Worm (Caenorhabditis elegans) whole organism, L3 larva: ENCODE measurements around the gene nas-20.
A peak's percentile ranks its signal among the peaks of the same experiment; 100 is the strongest.

Source experiments
- ZK546.5 ChIP-seq: sonication (generic microtip); optimal IDR thresholded peaks from 2 replicates; lab custom pipeline; 2017; ENCODE audit warnings: missing biosample characterization, missing genetic modification characterization
- aly-2 ChIP-seq: fragments of 150-350 bp; optimal IDR thresholded peaks from 2 replicates; lab custom pipeline; 2014; ENCODE audit warnings: missing biosample characterization, missing genetic modification characterization
- ama-1 ChIP-seq: fragments of 150-350 bp; optimal IDR thresholded peaks from 2 replicates; lab custom pipeline; 2018
- ceh-16 ChIP-seq: sonication (generic microtip); optimal IDR thresholded peaks from 2 replicates; lab custom pipeline; 2017; ENCODE audit warnings: missing biosample characterization, missing genetic modification characterization
- ceh-28 ChIP-seq: fragments of 150-350 bp; optimal IDR thresholded peaks from 2 replicates; lab custom pipeline; 2014; ENCODE audit warnings: missing biosample characterization, missing genetic modification reagents, missing genetic modification characterization
- ceh-9 ChIP-seq: sonication (generic microtip); optimal IDR thresholded peaks from 2 replicates; lab custom pipeline; 2018; ENCODE audit warnings: missing biosample characterization, missing genetic modification characterization
- egl-27 ChIP-seq: sonication (generic microtip); optimal IDR thresholded peaks from 4 replicates; lab custom pipeline; 2017; ENCODE audit warnings: missing biosample characterization, missing genetic modification reagents, missing genetic modification characterization
- elt-1 ChIP-seq: fragments of 150-350 bp; optimal IDR thresholded peaks from 2 replicates; lab custom pipeline; 2014; ENCODE audit warnings: missing biosample characterization, missing genetic modification characterization
- elt-2 ChIP-seq: sonication (generic microtip); optimal IDR thresholded peaks from 2 replicates; lab custom pipeline; 2016; ENCODE audit warnings: missing genetic modification reagents, mild to moderate bottlenecking, missing genetic modification characterization, missing compliant biosample characterization
- eor-1 ChIP-seq, 2 experiments: fragments of 150-350 bp; optimal IDR thresholded peaks; 2 replicates each; lab custom pipeline; 2014 to 2018; ENCODE audit warnings: missing biosample characterization in 2 of 2, missing genetic modification characterization in 2 of 2
- fkh-2 ChIP-seq: fragments of 150-350 bp; optimal IDR thresholded peaks from 2 replicates; lab custom pipeline; 2014; ENCODE audit warnings: missing biosample characterization, missing genetic modification reagents, missing genetic modification characterization
- hmg-11 ChIP-seq: sonication (generic microtip); optimal IDR thresholded peaks from 2 replicates; lab custom pipeline; 2016; ENCODE audit warnings: missing genetic modification characterization, missing compliant biosample characterization
- jun-1 ChIP-seq: fragments of 150-350 bp; optimal IDR thresholded peaks from 2 replicates; lab custom pipeline; 2014; ENCODE audit warnings: missing biosample characterization, missing genetic modification reagents, missing genetic modification characterization
- lin-15B ChIP-seq: fragments of 150-350 bp; optimal IDR thresholded peaks from 2 replicates; lab custom pipeline; 2014; ENCODE audit warnings: missing biosample characterization, missing genetic modification characterization
- lsy-12 ChIP-seq: sonication (generic microtip); optimal IDR thresholded peaks from 2 replicates; lab custom pipeline; 2016; ENCODE audit warnings: mild to moderate bottlenecking, missing genetic modification characterization, missing compliant biosample characterization
- mdl-1 ChIP-seq: fragments of 150-350 bp; optimal IDR thresholded peaks from 2 replicates; lab custom pipeline; 2014; ENCODE audit warnings: missing biosample characterization, missing genetic modification characterization
- mml-1 ChIP-seq: fragments of 150-350 bp; sonication (generic microtip); optimal IDR thresholded peaks from 3 replicates; lab custom pipeline; 2014; ENCODE audit warnings: missing biosample characterization, missing genetic modification characterization
- nhr-11 ChIP-seq: fragments of 150-350 bp; optimal IDR thresholded peaks from 2 replicates; lab custom pipeline; 2014; ENCODE audit warnings: missing biosample characterization, missing genetic modification characterization
- nhr-12 ChIP-seq: fragments of 150-350 bp; optimal IDR thresholded peaks from 2 replicates; lab custom pipeline; 2014; ENCODE audit warnings: missing biosample characterization, missing genetic modification characterization
- nhr-23 ChIP-seq: fragments of 150-350 bp; optimal IDR thresholded peaks from 2 replicates; lab custom pipeline; 2014; ENCODE audit warnings: missing biosample characterization, missing genetic modification reagents, missing genetic modification characterization
- nhr-28 ChIP-seq: fragments of 150-350 bp; optimal IDR thresholded peaks from 2 replicates; lab custom pipeline; 2014; ENCODE audit warnings: missing biosample characterization, missing genetic modification characterization
- nhr-43 ChIP-seq: sonication (generic microtip); optimal IDR thresholded peaks from 2 replicates; lab custom pipeline; 2016; ENCODE audit warnings: mild to moderate bottlenecking, missing genetic modification characterization, missing compliant biosample characterization; ENCODE audit not compliant: poor library complexity, severe bottlenecking
- nhr-67 ChIP-seq: fragments of 150-350 bp; optimal IDR thresholded peaks from 2 replicates; lab custom pipeline; 2014; ENCODE audit warnings: missing biosample characterization, missing genetic modification characterization
- nhr-76 ChIP-seq: fragments of 150-350 bp; sonication (generic microtip); optimal IDR thresholded peaks from 5 replicates; lab custom pipeline; 2014; ENCODE audit warnings: missing biosample characterization, missing genetic modification characterization
- nhr-77 ChIP-seq: fragments of 150-350 bp; optimal IDR thresholded peaks from 2 replicates; lab custom pipeline; 2014; ENCODE audit warnings: missing biosample characterization, missing genetic modification characterization
- pha-4 ChIP-seq: fragments of 150-350 bp; optimal IDR thresholded peaks from 2 replicates; lab custom pipeline; 2014; ENCODE audit warnings: missing biosample characterization, missing genetic modification reagents, missing genetic modification characterization
- pqm-1 ChIP-seq: fragments of 150-350 bp; optimal IDR thresholded peaks from 2 replicates; lab custom pipeline; 2017; ENCODE audit warnings: missing biosample characterization, missing genetic modification characterization, inconsistent platforms
- sea-2 ChIP-seq: fragments of 150-350 bp; sonication (generic microtip); optimal IDR thresholded peaks from 4 replicates; lab custom pipeline; 2014; ENCODE audit warnings: missing biosample characterization, missing genetic modification reagents, missing genetic modification characterization
- snpc-4 ChIP-seq: fragments of 150-350 bp; optimal IDR thresholded peaks from 2 replicates; lab custom pipeline; 2014; ENCODE audit warnings: missing biosample characterization, missing genetic modification characterization
- unc-39 ChIP-seq: sonication (generic microtip); optimal IDR thresholded peaks from 4 replicates; lab custom pipeline; 2017; ENCODE audit warnings: missing biosample characterization, missing genetic modification characterization
- unc-62 ChIP-seq: fragments of 150-350 bp; sonication (generic microtip); optimal IDR thresholded peaks from 4 replicates; lab custom pipeline; 2014; ENCODE audit warnings: missing biosample characterization, missing genetic modification reagents, missing genetic modification characterization
- zag-1 ChIP-seq: fragments of 150-350 bp; optimal IDR thresholded peaks from 2 replicates; lab custom pipeline; 2014; ENCODE audit warnings: missing biosample characterization, missing genetic modification characterization
- ztf-11 ChIP-seq: fragments of 150-350 bp; optimal IDR thresholded peaks from 2 replicates; lab custom pipeline; 2014; ENCODE audit warnings: missing biosample characterization, missing genetic modification characterization

Gene nas-20

DNA sequence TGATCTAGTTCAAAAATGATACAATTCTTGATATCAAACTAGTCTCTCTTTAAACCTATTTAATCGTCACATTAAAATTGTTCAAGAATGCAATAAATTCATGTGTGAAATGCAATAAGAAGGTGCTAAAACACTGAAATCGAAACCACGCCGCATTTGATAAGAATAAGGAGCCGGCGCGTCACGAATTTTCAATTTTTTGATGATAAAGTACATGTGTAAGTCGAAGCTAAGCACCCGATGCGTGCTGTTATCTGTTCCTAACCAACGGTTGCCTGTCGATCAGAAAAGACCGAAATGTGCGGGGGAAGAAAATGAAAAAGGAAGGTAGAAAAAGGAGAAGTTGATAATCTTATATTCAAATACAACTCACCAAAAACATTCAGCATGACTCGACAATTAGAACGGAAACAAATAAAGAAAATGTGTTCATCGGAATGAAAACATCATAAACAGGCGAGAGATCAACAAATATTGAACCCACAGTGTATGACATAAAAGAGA is 1.8 kb downstream of the nas-20 start, which contains the start of gene aat-6:
TSS of gene aat-6 (minus strand) at position 454 of the 504 bp plus-strand sequence.
- TF ChIP-seq mdl-1: no peak
- TF ChIP-seq aly-2 (tag; lab: Kevin White, UChicago): no peak
- no peak for TF ChIP-seq lsy-12 (tag; lab: Kevin White, UChicago)
- TF ChIP-seq elt-2 (tag; lab: Kevin White, UChicago): peak; percentile 97
- no peak for TF ChIP-seq nhr-11 (tag; lab: Kevin White, UChicago)
- peak; percentile 37 for TF ChIP-seq jun-1 (tag; lab: Kevin White, UChicago)
- TF ChIP-seq ceh-9 (tag; lab: Kevin White, UChicago): no peak
- peak; percentile 86 for TF ChIP-seq pqm-1

DNA sequence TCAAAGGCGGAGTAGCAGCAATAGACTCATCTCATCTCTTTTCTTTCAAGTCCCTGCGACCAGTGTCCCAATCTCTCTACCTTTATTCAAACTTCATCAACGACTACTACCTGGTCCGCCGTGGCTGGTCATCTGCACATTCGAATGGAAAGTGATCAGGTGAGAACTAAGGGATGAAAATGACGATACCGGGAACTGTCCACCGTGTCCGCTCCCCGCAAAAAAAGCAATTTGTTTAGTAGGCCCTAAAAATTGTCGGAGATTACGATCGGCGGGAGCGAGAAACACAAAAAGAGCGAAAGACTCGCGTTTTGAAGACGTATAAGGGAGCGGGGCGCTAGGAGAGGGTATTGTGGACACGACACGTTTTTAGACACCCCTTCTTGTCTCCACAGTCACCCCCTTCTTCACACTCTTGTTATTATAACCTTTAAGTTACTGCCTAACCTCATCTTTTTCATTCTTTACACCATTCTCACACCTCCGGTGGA is 9.1 kb downstream of the nas-20 start, which contains the start of gene zipt-16:
TSS of gene zipt-16 (plus strand) at position 51 of the 491 bp plus-strand sequence.
- TF ChIP-seq zag-1 (tag; lab: Kevin White, UChicago): no peak
- no peak for TF ChIP-seq lin-15B (tag; lab: Kevin White, UChicago)
- no peak for TF ChIP-seq pqm-1
- TF ChIP-seq hmg-11 (tag; lab: Kevin White, UChicago): no peak
- peak; percentile 13 for TF ChIP-seq elt-1 (tag; lab: Kevin White, UChicago)
- TF ChIP-seq, all 47 proteins: peak for 1

DNA sequence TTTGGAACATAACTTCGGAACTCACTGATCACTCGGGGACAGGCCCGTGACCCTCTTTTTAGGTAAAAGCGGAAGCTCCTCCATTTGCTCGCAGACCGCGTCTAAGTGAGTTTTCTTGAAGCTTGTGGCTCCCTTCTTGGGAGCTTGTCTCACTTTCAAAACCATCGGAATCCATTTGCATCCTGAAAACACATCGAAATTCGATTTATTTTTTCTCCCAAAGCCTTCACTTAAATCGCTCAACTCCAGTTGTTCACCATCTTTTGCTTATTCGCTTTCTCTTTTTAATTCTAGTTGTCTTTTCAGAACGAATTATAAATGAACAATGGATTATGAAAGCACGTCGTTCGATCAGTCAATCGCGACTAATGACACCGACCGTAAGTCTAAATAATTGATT is 12.9 kb downstream of the nas-20 start, which contains the start of gene T11F9.1:
TSS of gene T11F9.1 (plus strand) at position 301 of the 400 bp plus-strand sequence.
- TF ChIP-seq elt-2 (tag; lab: Kevin White, UChicago) (no peak), ceh-28 (no peak), sea-2 (GFP tag; lab: Kevin White, UChicago) (no peak), nhr-77 (no peak), lsy-12 (tag; lab: Kevin White, UChicago) (no peak), mml-1 (tag; lab: Kevin White, UChicago) (no peak), unc-39 (tag; lab: Kevin White, UChicago) (no peak), fkh-2 (tag; lab: Kevin White, UChicago) (no peak), nhr-23 (tag; lab: Kevin White, UChicago) (no peak), ZK546.5 (no peak), ceh-9 (tag; lab: Kevin White, UChicago) (no peak), nhr-12 (tag; lab: Kevin White, UChicago) (no peak), jun-1 (tag; lab: Kevin White, UChicago) (no peak), nhr-76 (tag; lab: Kevin White, UChicago) (no peak)

DNA sequence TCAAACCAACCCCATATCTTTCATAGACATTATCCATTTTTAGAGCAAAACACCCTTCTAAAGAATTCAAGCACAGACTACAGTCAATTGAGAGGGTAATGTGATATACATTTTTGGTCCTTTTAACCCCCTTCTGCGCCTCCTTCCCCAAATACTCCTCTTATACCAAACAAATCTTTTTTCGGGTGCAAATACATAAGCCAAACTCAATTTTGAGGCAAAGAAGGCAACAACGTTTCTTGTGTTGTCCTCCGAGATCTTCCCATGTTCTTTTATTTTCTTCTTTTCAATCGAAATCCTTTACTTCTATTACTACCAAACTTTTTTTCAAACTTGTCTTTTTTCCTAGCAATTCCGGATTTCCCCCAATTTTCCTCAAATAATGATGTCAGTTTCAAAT is 17.2 kb downstream of the nas-20 start:
- no peak for TF ChIP-seq nhr-43
- no peak for TF ChIP-seq eor-1 (tag; optimal IDR thresholded peaks at IDR 0.05; lab: Kevin White, UChicago)
- TF ChIP-seq aly-2 (tag; lab: Kevin White, UChicago): no peak
- TF ChIP-seq egl-27 (tag; lab: Kevin White, UChicago): no peak
- no peak for TF ChIP-seq sea-2 (GFP tag; lab: Kevin White, UChicago)
- TF ChIP-seq lsy-12 (tag; lab: Kevin White, UChicago): no peak
- TF ChIP-seq ztf-11 (tag; lab: Kevin White, UChicago): no peak
- no peak for TF ChIP-seq nhr-67
- TF ChIP-seq, all 47 proteins: peak for 0

DNA sequence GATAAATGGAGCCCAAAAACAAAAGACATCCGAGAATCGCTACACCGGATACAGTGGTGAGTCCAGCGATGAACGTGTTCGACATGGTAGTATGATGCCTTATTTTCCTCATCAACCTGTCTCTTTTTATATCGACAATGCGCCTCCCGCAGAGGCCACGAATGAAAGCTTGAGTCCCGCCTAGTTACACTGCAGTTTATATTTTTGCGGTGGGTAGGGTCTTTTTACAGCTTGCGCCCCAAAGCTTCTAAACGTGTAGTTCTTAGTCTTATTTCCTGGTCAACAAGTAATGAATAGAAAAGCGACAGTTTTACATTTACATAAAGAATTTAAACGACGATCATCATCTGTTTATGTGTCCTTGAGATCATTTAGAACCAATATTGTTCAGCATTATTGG is 21.9 kb downstream of the nas-20 start, which contains the start of gene col-156:
TSS of gene col-156 (minus strand) at position 101 of the 400 bp plus-strand sequence.
- TF ChIP-seq nhr-23 (tag; lab: Kevin White, UChicago) (no peak), unc-39 (tag; lab: Kevin White, UChicago) (no peak), elt-2 (tag; lab: Kevin White, UChicago) (no peak), pha-4 (tag; lab: Kevin White, UChicago) (no peak), snpc-4 (tag; lab: Kevin White, UChicago) (no peak), ceh-16 (tag; lab: Kevin White, UChicago) (no peak), egl-27 (tag; lab: Kevin White, UChicago) (no peak), nhr-28 (tag; lab: Kevin White, UChicago) (no peak), ama-1 (lab: Kevin White, UChicago) (no peak), unc-62 (GFP tag; lab: Kevin White, UChicago) (no peak), ceh-28 (no peak)
